Worm (Caenorhabditis elegans): Measurements from ENCODE around the gene rps-3.

- TF ChIP-seq W03F9.2 (tag; optimal IDR thresholded peaks at IDR 0.05) (no peak), him-1 (tag; optimal IDR thresholded peaks at IDR 0.05) (no peak), dao-5 (tag; optimal IDR thresholded peaks at IDR 0.05) (no peak)
Measured at ce11 chrIII:6236649-6237048, 30.0 kb downstream of the rps-3 start, which contains the start of gene T12A2.21.
